Fruit fly (Drosophila melanogaster) Kc167 (cell line): Measurements from ENCODE around the gene CG5446.

Experiments used
- Myc ChIP-seq: fragments of >200 bp; optimal IDR thresholded peaks from 2 replicates; lab custom pipeline; 2017; ENCODE audit warnings: missing external identifiers
- Sin3A ChIP-seq: fragments of >200 bp; optimal IDR thresholded peaks from 2 replicates; lab custom pipeline; 2018; ENCODE audit warnings: missing external identifiers
- h ChIP-seq: fragments of >200 bp; optimal IDR thresholded peaks from 3 replicates; lab custom pipeline; 2018; ENCODE audit warnings: missing external identifiers
- insv ChIP-seq: fragments of >200 bp; optimal IDR thresholded peaks from 3 replicates; lab custom pipeline; 2018; ENCODE audit warnings: missing external identifiers
- psq ChIP-seq: fragments of >200 bp; optimal IDR thresholded peaks from 2 replicates; lab custom pipeline; 2017; ENCODE audit warnings: missing external identifiers
- ttk ChIP-seq: sonication (Bioruptor generic); optimal IDR thresholded peaks from 2 replicates; lab custom pipeline; 2017; ENCODE audit warnings: missing external identifiers

The CG5446 gene

dm6 chr2L:12435976-12436771 is 8.7 kb upstream of the CG5446 start:
- TF ChIP-seq psq (lab: Kevin White, UChicago): no peak

DNA sequence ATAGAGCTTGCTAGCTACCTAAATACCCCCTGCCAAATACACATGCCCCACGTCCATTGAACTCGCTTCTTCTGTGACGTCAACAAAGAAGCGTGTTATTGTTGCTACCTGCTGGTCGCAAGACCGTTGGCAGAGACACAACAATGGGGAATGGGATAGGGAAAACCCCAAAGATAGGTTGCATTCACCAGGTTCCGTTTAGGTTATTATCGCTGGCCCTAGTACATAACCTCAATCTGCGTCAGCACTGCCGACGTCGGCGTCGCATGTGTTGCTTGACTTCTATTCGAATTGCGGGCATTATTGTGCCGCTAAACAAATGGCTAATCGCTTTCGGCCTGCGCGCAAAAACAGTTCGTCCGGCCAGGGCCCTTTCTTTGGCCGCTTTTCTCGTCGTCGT is 7.9 kb upstream of the CG5446 start:
- TF ChIP-seq Sin3A (lab: Kevin White, UChicago): no peak

- no peak for TF ChIP-seq h (lab: Kevin White, UChicago)
- TF ChIP-seq Myc (lab: Kevin White, UChicago): no peak
- TF ChIP-seq Sin3A (lab: Kevin White, UChicago): no peak
- no peak for TF ChIP-seq ttk (lab: Kevin White, UChicago)
- TF ChIP-seq psq (lab: Kevin White, UChicago): no peak
- TF ChIP-seq insv (lab: Kevin White, UChicago): no peak
Measured at dm6 chr2L:12434535-12434938, 7.0 kb upstream of the CG5446 start, which contains the start of gene SC35. Gene SC35 (minus strand): TSS chr2L:12434665.

- TF ChIP-seq ttk (lab: Kevin White, UChicago) (no peak), insv (lab: Kevin White, UChicago) (no peak), Sin3A (lab: Kevin White, UChicago) (no peak), Myc (lab: Kevin White, UChicago) (no peak), psq (lab: Kevin White, UChicago) (no peak), h (lab: Kevin White, UChicago) (no peak)
Measured at dm6 chr2L:12433712-12434534, 6.4 kb upstream of the CG5446 start, which contains the start of gene eRF3. Gene eRF3 (plus strand): TSS chr2L:12434452.

- no peak for TF ChIP-seq Sin3A (lab: Kevin White, UChicago)
- no peak for TF ChIP-seq psq (lab: Kevin White, UChicago)
- TF ChIP-seq insv (lab: Kevin White, UChicago): no peak
- no peak for TF ChIP-seq Myc (lab: Kevin White, UChicago)
- TF ChIP-seq ttk (lab: Kevin White, UChicago): no peak
- TF ChIP-seq h (lab: Kevin White, UChicago): no peak
Measured at dm6 chr2L:12430792-12431191, 3.3 kb upstream of the CG5446 start, which contains the start of gene CG5435. Gene CG5435 (minus strand): TSS chr2L:12430892.

- TF ChIP-seq psq (lab: Kevin White, UChicago): no peak
- no peak for TF ChIP-seq Myc (lab: Kevin White, UChicago)
- no peak for TF ChIP-seq ttk (lab: Kevin White, UChicago)
- TF ChIP-seq insv (lab: Kevin White, UChicago): no peak
- TF ChIP-seq Sin3A (lab: Kevin White, UChicago): no peak
- TF ChIP-seq h (lab: Kevin White, UChicago): no peak
Measured at dm6 chr2L:12424555-12424954, 3.0 kb downstream of the CG5446 start, which contains the start of gene Fam92. Gene Fam92 (plus strand): TSS chr2L:12424904.

- TF ChIP-seq h (lab: Kevin White, UChicago) (no peak), ttk (lab: Kevin White, UChicago) (no peak), Sin3A (lab: Kevin White, UChicago) (no peak), psq (lab: Kevin White, UChicago) (no peak), insv (lab: Kevin White, UChicago) (no peak), Myc (lab: Kevin White, UChicago) (no peak)
Measured at dm6 chr2L:12423106-12423836, 4.2 kb downstream of the CG5446 start, which contains the start of gene vir-1. Gene vir-1 (minus strand): TSS chr2L:12423439.

DNA sequence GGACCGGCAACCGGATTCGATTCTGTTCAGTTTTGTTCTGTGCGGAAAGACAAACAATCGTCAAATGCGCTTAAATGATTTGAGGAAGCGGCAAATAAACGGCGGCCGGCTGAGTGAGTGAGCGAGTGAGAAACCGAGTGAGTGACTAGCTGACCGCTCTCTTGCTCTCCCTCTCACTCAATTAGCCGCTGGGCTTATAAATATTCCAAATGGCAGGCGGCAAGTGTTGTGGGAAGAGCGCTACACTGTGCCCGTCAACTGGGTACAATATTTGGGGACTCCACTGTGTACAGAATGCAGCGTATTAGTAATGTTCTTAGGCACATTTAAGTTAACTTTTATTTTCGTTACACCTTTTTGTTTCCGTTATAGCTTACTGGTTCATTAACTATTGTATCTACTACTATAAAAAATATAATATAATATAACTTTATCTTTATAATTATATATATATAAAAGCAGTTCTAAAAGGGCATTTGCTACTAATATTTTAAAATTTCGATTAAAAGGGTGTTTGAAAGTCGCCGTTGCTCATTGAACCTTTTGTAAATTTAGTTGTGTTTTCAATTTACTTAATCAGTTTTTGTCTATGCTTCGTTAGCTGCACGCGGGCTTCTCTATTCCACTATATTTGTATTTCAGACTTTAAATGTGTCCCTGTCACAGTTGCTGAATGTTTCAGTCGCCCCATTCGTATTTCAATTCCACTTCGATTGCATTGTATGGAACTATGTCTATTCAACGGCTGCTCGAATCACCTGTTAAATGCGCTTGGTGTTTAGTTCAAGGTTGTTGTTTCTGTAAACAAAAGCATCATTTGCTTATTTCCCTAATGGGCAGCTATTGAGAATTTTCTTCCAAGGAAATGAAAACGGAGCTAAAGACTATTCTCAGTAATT is 5.5 kb downstream of the CG5446 start:
- TF ChIP-seq Myc (lab: Kevin White, UChicago) (no peak), Sin3A (lab: Kevin White, UChicago) (no peak), ttk (lab: Kevin White, UChicago) (no peak), insv (lab: Kevin White, UChicago) (no peak), h (lab: Kevin White, UChicago) (no peak), psq (lab: Kevin White, UChicago) (no peak)

- TF ChIP-seq Sin3A (lab: Kevin White, UChicago) (no peak), h (lab: Kevin White, UChicago) (no peak), psq (lab: Kevin White, UChicago) (no peak), ttk (lab: Kevin White, UChicago) (no peak)
Measured at dm6 chr2L:12421188-12421587, 6.3 kb downstream of the CG5446 start.

DNA sequence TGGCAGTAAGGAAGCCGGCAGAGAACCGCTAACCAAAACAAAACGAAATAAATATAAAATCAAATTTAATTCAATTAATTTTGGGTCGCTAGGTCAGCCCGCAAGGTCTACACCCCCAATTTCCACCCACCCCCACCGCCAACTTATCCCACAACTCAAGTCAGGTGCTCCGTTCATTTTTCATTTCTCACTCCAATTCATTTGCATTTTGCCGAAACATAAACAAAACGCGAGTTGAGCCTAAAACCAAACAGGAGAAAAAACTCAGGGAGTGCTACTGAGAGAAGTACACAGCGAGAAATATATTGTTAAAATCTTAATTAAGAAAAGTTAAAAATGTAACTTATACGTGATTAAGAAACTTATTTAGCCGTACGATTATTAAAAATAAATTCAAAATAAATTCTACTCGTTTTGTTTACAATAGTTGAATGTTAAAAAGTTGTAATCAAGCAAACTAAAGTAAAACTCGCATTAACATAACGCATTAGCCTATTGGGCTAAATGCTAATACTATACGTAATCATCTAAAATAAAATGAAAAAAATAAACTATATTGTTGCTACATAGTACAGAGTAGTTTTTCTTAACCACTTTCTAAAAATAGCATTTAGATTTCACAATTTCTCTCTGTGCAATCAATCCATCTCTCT is 11.9 kb downstream of the CG5446 start:
- TF ChIP-seq h (lab: Kevin White, UChicago) (no peak), Myc (lab: Kevin White, UChicago) (no peak), Sin3A (lab: Kevin White, UChicago) (no peak), psq (lab: Kevin White, UChicago) (no peak)
